Fruit fly (Drosophila melanogaster): ENCODE data around the gene alpha4GT1.

The alpha4GT1 gene

DNA sequence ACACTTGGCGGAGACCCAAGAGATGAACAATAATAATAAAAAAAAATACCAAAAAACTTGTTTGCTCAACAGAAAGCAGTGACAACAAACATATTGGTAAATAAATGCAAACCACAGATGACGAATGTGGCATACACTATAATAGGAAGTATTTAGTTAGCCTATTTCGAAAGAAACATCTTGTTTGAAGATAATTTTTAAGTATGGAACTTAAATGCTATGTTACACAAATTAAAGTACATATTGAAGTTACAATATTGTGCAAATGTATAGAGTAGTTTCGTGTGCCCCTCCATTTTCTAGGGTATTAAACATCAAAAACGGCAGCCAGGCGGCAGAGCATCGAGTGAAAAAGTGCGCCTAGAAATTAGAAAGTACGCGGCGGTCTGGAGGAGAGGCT lies 19.5 kb downstream of the alpha4GT1 start (continued):
- TF ChIP-seq CG1832 (GFP tag; optimal IDR thresholded peaks at IDR 0.05) (no peak), caup (GFP tag; optimal IDR thresholded peaks at IDR 0.05; ENCODE audit: severe bottlenecking) (no peak), CG17829 (tag; optimal IDR thresholded peaks at IDR 0.05) (peak; percentile 27), Xbp1 (GFP tag; optimal IDR thresholded peaks at IDR 0.05) (peak; percentile 33), ac (GFP tag; optimal IDR thresholded peaks at IDR 0.05) (no peak), otp (GFP tag; IDR thresholded peaks at IDR 0.05) (peak; percentile 58; the same call in 1 of the 3 replicates), CG11723 (GFP tag; optimal IDR thresholded peaks at IDR 0.05) (peak; percentile 20), Elba2 (GFP tag; optimal IDR thresholded peaks at IDR 0.05) (no peak), gcm2 (GFP tag; optimal IDR thresholded peaks at IDR 0.05) (no peak), CG8944 (GFP tag; optimal IDR thresholded peaks at IDR 0.05) (no peak), CG14014 (GFP tag; IDR thresholded peaks at IDR 0.05) (peak; percentile 8; the same call in 1 of the 2 replicates), salm (tag; optimal IDR thresholded peaks at IDR 0.05) (peak; percentile 11), pros (GFP tag; optimal IDR thresholded peaks at IDR 0.05) (no peak), zfh2 (GFP tag; optimal IDR thresholded peaks at IDR 0.05) (no peak), CG18262 (tag; optimal IDR thresholded peaks at IDR 0.05) (peak; percentile 63), toy (GFP tag; IDR thresholded peaks at IDR 0.05) (no peak), fu2 (GFP tag; optimal IDR thresholded peaks at IDR 0.05) (no peak), Lpt (GFP tag; optimal IDR thresholded peaks at IDR 0.05) (no peak), CG12942 (GFP tag; optimal IDR thresholded peaks at IDR 0.05) (peak; percentile 25), dmrt11E (tag; optimal IDR thresholded peaks at IDR 0.05) (no peak), cg (GFP tag; optimal IDR thresholded peaks at IDR 0.05) (no peak), stwl (tag; optimal IDR thresholded peaks at IDR 0.05) (no peak), CG12299 (tag; optimal IDR thresholded peaks at IDR 0.05) (no peak), CG43689 (GFP tag; IDR thresholded peaks at IDR 0.05) (no peak), p53 (GFP tag; optimal IDR thresholded peaks at IDR 0.05) (no peak), CTCF (GFP tag; optimal IDR thresholded peaks at IDR 0.05) (no peak), emc (GFP tag; optimal IDR thresholded peaks at IDR 0.05) (no peak), CG10274 (GFP tag; optimal IDR thresholded peaks at IDR 0.05) (no peak), disco-r (GFP tag; optimal IDR thresholded peaks at IDR 0.05) (no peak), CG6791 (GFP tag; IDR thresholded peaks at IDR 0.05; ENCODE audit: partially characterized antibody) (no peak), CG4707 (GFP tag; optimal IDR thresholded peaks at IDR 0.05) (peak; percentile 70), gce (GFP tag; IDR thresholded peaks at IDR 0.05) (0 out of 3 replicates have a peak, but pooled peaks have one; percentile 37), ken (GFP tag; IDR thresholded peaks at IDR 0.05) (peak; percentile 46; the same call in 1 of the 3 replicates), lov (optimal IDR thresholded peaks at IDR 0.05) (no peak), lov (GFP tag; IDR thresholded peaks at IDR 0.05) (no peak), ERR (GFP tag; optimal IDR thresholded peaks at IDR 0.05) (no peak), lola (GFP tag; optimal IDR thresholded peaks at IDR 0.05) (peak in 1 of 3 experiments; percentile 19), Six4 (GFP tag; optimal IDR thresholded peaks at IDR 0.05) (peak; percentile 45), tin (GFP tag; optimal IDR thresholded peaks at IDR 0.05) (peak; percentile 16), CG11696 (GFP tag; IDR thresholded peaks at IDR 0.05) (no peak), CG18764 (GFP tag; optimal IDR thresholded peaks at IDR 0.05) (no peak), CG9609 (GFP tag; optimal IDR thresholded peaks at IDR 0.05) (no peak), NFAT (GFP tag; IDR thresholded peaks at IDR 0.05) (no peak), Sry-δ (GFP tag; optimal IDR thresholded peaks at IDR 0.05) (no peak), mirr (GFP tag; optimal IDR thresholded peaks at IDR 0.05) (no peak), dan (GFP tag; IDR thresholded peaks at IDR 0.05) (no peak), D19B (GFP tag; optimal IDR thresholded peaks at IDR 0.05) (no peak), CG5180 (GFP tag; optimal IDR thresholded peaks at IDR 0.05) (peak; percentile 47), CG9932 (GFP tag; IDR thresholded peaks at IDR 0.05) (no peak), dm (GFP tag; optimal IDR thresholded peaks at IDR 0.05) (no peak), psq (GFP tag; optimal IDR thresholded peaks at IDR 0.05) (no peak), CG1529 (GFP tag; optimal IDR thresholded peaks at IDR 0.05) (peak; percentile 69), CG13624 (GFP tag; optimal IDR thresholded peaks at IDR 0.05) (no peak)

Measured in whole organism, embryonic.